Fruit fly (Drosophila melanogaster) whole organism, prepupa: Measurements from ENCODE around the gene CG15747.

Experiments
- CG1621 ChIP-seq: fragments of 200-800 bp; sonication (Bioruptor generic); optimal IDR thresholded peaks from 3 replicates; lab custom pipeline; 2018; ENCODE audit warnings: missing biosample characterization, mild to moderate bottlenecking, missing genetic modification characterization
- CG8319 ChIP-seq: fragments of 200-800 bp; sonication (Bioruptor generic); optimal IDR thresholded peaks from 3 replicates; lab custom pipeline; 2016; ENCODE audit warnings: missing biosample characterization, missing genetic modification characterization
- Ets96B ChIP-seq: fragments of 200-800 bp; optimal IDR thresholded peaks from 2 replicates; lab custom pipeline; 2019; ENCODE audit warnings: missing biosample characterization, mild to moderate bottlenecking, missing genetic modification characterization, moderate library complexity
- Hr39 ChIP-seq: fragments of 200-800 bp; sonication (Bioruptor generic); optimal IDR thresholded peaks from 2 replicates; lab custom pipeline; 2016; ENCODE audit warnings: missing biosample characterization, missing genetic modification characterization
- achi ChIP-seq: fragments of 200-800 bp; sonication (Bioruptor generic); optimal IDR thresholded peaks from 3 replicates; lab custom pipeline; 2016; ENCODE audit warnings: missing biosample characterization, missing genetic modification characterization
- acj6 ChIP-seq: fragments of 200-800 bp; sonication (Bioruptor generic); optimal IDR thresholded peaks from 3 replicates; lab custom pipeline; 2016; ENCODE audit warnings: missing biosample characterization, missing genetic modification characterization
- cyc ChIP-seq: fragments of 200-800 bp; sonication (Bioruptor generic); optimal IDR thresholded peaks from 3 replicates; lab custom pipeline; 2016; ENCODE audit warnings: missing biosample characterization, missing genetic modification characterization
- dac ChIP-seq: fragments of 200-800 bp; sonication (Bioruptor generic); optimal IDR thresholded peaks from 2 replicates; lab custom pipeline; 2017; ENCODE audit warnings: missing biosample characterization, mild to moderate bottlenecking, missing genetic modification characterization
- fd85E ChIP-seq: fragments of 200-800 bp; sonication (Bioruptor generic); optimal IDR thresholded peaks from 3 replicates; lab custom pipeline; 2016; ENCODE audit warnings: missing biosample characterization, missing genetic modification characterization
- ss ChIP-seq, 2 experiments: fragments of 200-800 bp; sonication (Bioruptor generic); optimal IDR thresholded peaks; 2 replicates in 1 of 2; 3 replicates in 1 of 2; lab custom pipeline; 2017 to 2018; ENCODE audit warnings: mild to moderate bottlenecking in 2 of 2, missing biosample characterization in 2 of 2, missing genetic modification characterization in 2 of 2, moderate library complexity in 1 of 2
- vri ChIP-seq: fragments of 200-800 bp; sonication (Bioruptor generic); optimal IDR thresholded peaks from 3 replicates; lab custom pipeline; 2016; ENCODE audit warnings: missing biosample characterization, mild to moderate bottlenecking, missing genetic modification characterization

DNA sequence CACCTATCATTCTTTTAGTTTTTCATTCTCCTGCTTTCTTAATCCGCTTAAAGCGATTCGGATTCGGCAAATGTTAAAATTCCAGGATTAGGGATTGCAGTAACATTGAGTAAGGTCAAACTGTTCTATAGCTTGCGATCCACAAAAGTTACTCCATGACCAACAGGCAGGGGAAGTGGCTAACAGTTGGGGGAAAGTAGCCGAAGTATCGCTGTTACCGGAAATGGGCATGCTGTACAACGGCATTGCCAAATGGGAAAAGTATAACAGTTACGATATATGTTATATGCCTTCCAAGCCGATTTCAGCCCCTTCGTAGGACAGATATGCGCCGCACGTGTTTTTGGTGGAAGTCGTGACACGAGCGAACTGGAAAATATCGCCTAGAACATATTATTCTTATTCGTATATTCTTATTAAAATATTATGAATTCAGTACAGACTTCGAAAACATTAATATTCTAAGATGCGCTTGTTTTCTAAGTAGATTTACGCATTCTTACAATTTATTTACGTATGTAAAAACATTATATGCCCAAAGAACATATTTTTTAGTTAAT lies 20.2 kb downstream of the CG15747 start:
- TF ChIP-seq achi (no peak), vri (no peak), Hr39 (GFP tag; lab: Kevin White, UChicago) (no peak), acj6 (GFP tag; lab: Kevin White, UChicago) (no peak), CG8319 (GFP tag; lab: Kevin White, UChicago) (no peak), fd85E (GFP tag; lab: Kevin White, UChicago) (no peak), dac (GFP tag; lab: Kevin White, UChicago) (no peak), Ets96B (tag; lab: Kevin White, UChicago) (no peak), cyc (no peak), CG1621 (tag; lab: Kevin White, UChicago) (no peak), ss (GFP tag; optimal IDR thresholded peaks at IDR 0.05; lab: Kevin White, UChicago) (no peak)
